Fruit fly (Drosophila melanogaster) whole organism, embryonic: ENCODE data around the gene pygo.

Experiments
- CG11247 ChIP-seq: fragments of 200-800 bp; sonication (Bioruptor generic); IDR thresholded peaks from 2 replicates; pipeline ENCODE4 v1.3.6; 2022; ENCODE audit warnings: missing biosample characterization, missing genetic modification characterization
- CG12299 ChIP-seq: fragments of 200-800 bp; sonication (Bioruptor generic); optimal IDR thresholded peaks from 2 replicates; lab custom pipeline; 2018; ENCODE audit warnings: missing biosample characterization, mild to moderate bottlenecking, missing genetic modification characterization
- CG13775 ChIP-seq: fragments of 200-800 bp; sonication (Bioruptor generic); optimal IDR thresholded peaks from 3 replicates; lab custom pipeline; 2017; ENCODE audit warnings: missing biosample characterization, mild to moderate bottlenecking, missing genetic modification characterization
- CG13894 ChIP-seq: fragments of 200-800 bp; sonication (Bioruptor generic); optimal IDR thresholded peaks from 3 replicates; lab custom pipeline; 2018; ENCODE audit warnings: missing biosample characterization, mild to moderate bottlenecking, missing genetic modification characterization, moderate library complexity
- CG15269 ChIP-seq: fragments of 200-800 bp; sonication (Bioruptor generic); optimal IDR thresholded peaks from 2 replicates; lab custom pipeline; 2018; ENCODE audit warnings: missing biosample characterization, mild to moderate bottlenecking, missing genetic modification characterization, moderate library complexity
- CG1602 ChIP-seq: fragments of 200-800 bp; sonication (Bioruptor generic); optimal IDR thresholded peaks from 3 replicates; lab custom pipeline; 2016; ENCODE audit warnings: missing biosample characterization, missing genetic modification characterization
- CG1603 ChIP-seq: fragments of 200-800 bp; sonication (Bioruptor generic); optimal IDR thresholded peaks from 2 replicates; lab custom pipeline; 2019; ENCODE audit warnings: missing biosample characterization, mild to moderate bottlenecking, missing genetic modification characterization, moderate library complexity
- CG17829 ChIP-seq: fragments of 200-800 bp; optimal IDR thresholded peaks from 2 replicates; lab custom pipeline; 2019; ENCODE audit warnings: missing biosample characterization, mild to moderate bottlenecking, missing genetic modification characterization, moderate library complexity
- CG30403 ChIP-seq: fragments of 200-800 bp; sonication (Bioruptor generic); optimal IDR thresholded peaks from 3 replicates; lab custom pipeline; 2016; ENCODE audit warnings: missing biosample characterization, missing genetic modification characterization
- CG31365 ChIP-seq: fragments of 200-800 bp; sonication (Bioruptor generic); optimal IDR thresholded peaks from 2 replicates; lab custom pipeline; 2018; ENCODE audit warnings: missing biosample characterization, mild to moderate bottlenecking, missing genetic modification characterization
- CG31388 ChIP-seq: fragments of 200-800 bp; sonication (Bioruptor generic); optimal IDR thresholded peaks from 2 replicates; lab custom pipeline; 2016; ENCODE audit warnings: missing biosample characterization, missing genetic modification characterization
- CG32532 ChIP-seq: fragments of 200-800 bp; sonication (Bioruptor generic); IDR thresholded peaks from 2 replicates; pipeline ENCODE4 v1.3.6; 2022; ENCODE audit warnings: missing biosample characterization, missing genetic modification characterization
- CG33213 ChIP-seq: fragments of 200-800 bp; sonication (Bioruptor generic); optimal IDR thresholded peaks from 3 replicates; lab custom pipeline; 2016; ENCODE audit warnings: missing biosample characterization, missing genetic modification characterization
- CG34422 ChIP-seq: fragments of 200-800 bp; sonication (Bioruptor generic); IDR thresholded peaks from 3 replicates; pipeline ENCODE4 v1.3.6; 2022; ENCODE audit warnings: missing biosample characterization, missing genetic modification characterization
- CG4820 ChIP-seq: fragments of 200-800 bp; sonication (Bioruptor generic); optimal IDR thresholded peaks from 3 replicates; lab custom pipeline; 2016; ENCODE audit warnings: missing biosample characterization, missing genetic modification characterization
- CG6272 ChIP-seq: fragments of 200-800 bp; sonication (Bioruptor generic); IDR thresholded peaks from 2 replicates; pipeline ENCODE4 v1.3.6; 2022; ENCODE audit warnings: missing biosample characterization, missing genetic modification characterization
- CG7987 ChIP-seq: fragments of 200-800 bp; sonication (Bioruptor generic); optimal IDR thresholded peaks from 2 replicates; lab custom pipeline; 2018; ENCODE audit warnings: missing biosample characterization, mild to moderate bottlenecking, missing genetic modification characterization, moderate library complexity
- CG8281 ChIP-seq: fragments of 200-800 bp; sonication (Bioruptor generic); optimal IDR thresholded peaks from 2 replicates; lab custom pipeline; 2018; ENCODE audit warnings: missing biosample characterization, mild to moderate bottlenecking, missing genetic modification characterization, moderate library complexity
- CrebB ChIP-seq: fragments of 200-800 bp; sonication (Bioruptor generic); optimal IDR thresholded peaks from 3 replicates; lab custom pipeline; 2018; ENCODE audit warnings: missing biosample characterization, mild to moderate bottlenecking, missing genetic modification characterization
- Dp ChIP-seq: fragments of 200-800 bp; sonication (Bioruptor generic); optimal IDR thresholded peaks from 2 replicates; lab custom pipeline; 2018; ENCODE audit warnings: missing biosample characterization, mild to moderate bottlenecking, missing genetic modification characterization, moderate library complexity
- Dref ChIP-seq: fragments of 200-800 bp; sonication (Bioruptor generic); IDR thresholded peaks from 2 replicates; pipeline ENCODE4 v1.3.6; 2022; ENCODE audit warnings: missing biosample characterization, missing genetic modification characterization
- Ets65A ChIP-seq: fragments of 200-800 bp; sonication (Bioruptor generic); peaks from one replicate; lab custom pipeline; 2016; ENCODE audit warnings: missing biosample characterization, missing genetic modification characterization
- HmgZ ChIP-seq: fragments of 200-800 bp; sonication (Bioruptor generic); optimal IDR thresholded peaks from 2 replicates; lab custom pipeline; 2018; ENCODE audit warnings: missing biosample characterization, mild to moderate bottlenecking, missing genetic modification characterization
- MBD-R2 ChIP-seq: fragments of 200-800 bp; sonication (Bioruptor generic); IDR thresholded peaks from 2 replicates; pipeline ENCODE4 v1.3.6; 2022; ENCODE audit warnings: missing biosample characterization, missing genetic modification characterization
- Mrtf ChIP-seq: fragments of 200-800 bp; sonication (Bioruptor generic); IDR thresholded peaks from 3 replicates; pipeline ENCODE4 v1.3.6; 2022; ENCODE audit warnings: missing biosample characterization, missing genetic modification characterization
- Myb ChIP-seq: fragments of 200-800 bp; sonication (Bioruptor generic); optimal IDR thresholded peaks from 2 replicates; lab custom pipeline; 2016; ENCODE audit warnings: missing biosample characterization, missing genetic modification characterization
- Pdp1 ChIP-seq, 2 experiments: fragments of 200-800 bp; sonication (Bioruptor generic); optimal IDR thresholded peaks; 3 replicates each; lab custom pipeline; 2016; ENCODE audit warnings: missing biosample characterization in 2 of 2, missing genetic modification characterization in 2 of 2, mild to moderate bottlenecking in 1 of 2, moderate library complexity in 1 of 2
- Rfx ChIP-seq: fragments of 200-800 bp; sonication (Bioruptor generic); IDR thresholded peaks from 2 replicates; pipeline ENCODE4 v1.3.6; 2022; ENCODE audit warnings: missing biosample characterization, missing genetic modification characterization
- Side ChIP-seq: fragments of 200-800 bp; sonication (Bioruptor generic); optimal IDR thresholded peaks from 2 replicates; lab custom pipeline; 2016; ENCODE audit warnings: missing biosample characterization, missing genetic modification characterization
- YL-1 ChIP-seq: fragments of 200-800 bp; sonication (Bioruptor generic); optimal IDR thresholded peaks from 3 replicates; lab custom pipeline; 2017; ENCODE audit warnings: missing biosample characterization, mild to moderate bottlenecking, missing genetic modification characterization
- da ChIP-seq: fragments of 200-800 bp; sonication (Bioruptor generic); optimal IDR thresholded peaks from 2 replicates; lab custom pipeline; 2016; ENCODE audit warnings: missing biosample characterization, missing genetic modification characterization
- danr ChIP-seq: fragments of 200-800 bp; sonication (Bioruptor generic); IDR thresholded peaks from 2 replicates; pipeline ENCODE4 v1.3.6; 2022; ENCODE audit warnings: missing biosample characterization, missing genetic modification characterization
- dmrt11E ChIP-seq: fragments of 200-800 bp; sonication (Bioruptor generic); optimal IDR thresholded peaks from 3 replicates; lab custom pipeline; 2018; ENCODE audit warnings: missing biosample characterization, mild to moderate bottlenecking, missing genetic modification characterization, moderate library complexity
- fru ChIP-seq: fragments of >200 bp; optimal IDR thresholded peaks from 2 replicates; lab custom pipeline; 2017
- ftz-f1 ChIP-seq: fragments of 200-800 bp; sonication (Bioruptor generic); optimal IDR thresholded peaks from 2 replicates; lab custom pipeline; 2016; ENCODE audit warnings: missing biosample characterization, missing genetic modification characterization
- gsb ChIP-seq: fragments of 200-800 bp; sonication (Bioruptor generic); IDR thresholded peaks from 2 replicates; pipeline ENCODE4 v1.3.6; 2022; ENCODE audit warnings: missing biosample characterization, missing genetic modification characterization
- h ChIP-seq: fragments of >200 bp; optimal IDR thresholded peaks from 2 replicates; lab custom pipeline; 2017
- hb ChIP-seq: fragments of 200-800 bp; sonication (Bioruptor generic); IDR thresholded peaks from 3 replicates; pipeline ENCODE4 v1.3.6; 2022; ENCODE audit warnings: missing biosample characterization, missing genetic modification characterization; ENCODE audit not compliant: partially characterized antibody
- hbn ChIP-seq: fragments of 200-800 bp; sonication (Bioruptor generic); IDR thresholded peaks from 2 replicates; pipeline ENCODE4 v1.3.6; 2022; ENCODE audit warnings: missing biosample characterization, missing genetic modification characterization; ENCODE audit not compliant: partially characterized antibody
- inv ChIP-seq: fragments of 200-800 bp; sonication (Bioruptor generic); IDR thresholded peaks from 2 replicates; pipeline ENCODE4 v1.3.6; 2022; ENCODE audit warnings: missing biosample characterization, missing genetic modification characterization; ENCODE audit not compliant: partially characterized antibody
- ken ChIP-seq: fragments of 200-800 bp; sonication (Bioruptor generic); IDR thresholded peaks from 3 replicates; pipeline ENCODE4 v1.3.6; 2022; ENCODE audit warnings: missing biosample characterization, missing genetic modification characterization
- pzg ChIP-seq: fragments of 200-800 bp; sonication (Bioruptor generic); optimal IDR thresholded peaks from 3 replicates; lab custom pipeline; 2018; ENCODE audit warnings: missing biosample characterization, mild to moderate bottlenecking, missing genetic modification characterization, moderate library complexity
- sd ChIP-seq: fragments of 200-800 bp; sonication (Bioruptor generic); optimal IDR thresholded peaks from 3 replicates; lab custom pipeline; 2018; ENCODE audit warnings: missing biosample characterization, mild to moderate bottlenecking, missing genetic modification characterization, moderate library complexity
- slp2 ChIP-seq: fragments of 200-800 bp; sonication (Bioruptor generic); optimal IDR thresholded peaks from 2 replicates; lab custom pipeline; 2016; ENCODE audit warnings: missing biosample characterization, missing genetic modification characterization
- sob ChIP-seq: fragments of 200-800 bp; sonication (Bioruptor generic); IDR thresholded peaks from 2 replicates; pipeline ENCODE4 v1.3.6; 2022; ENCODE audit warnings: missing biosample characterization, missing genetic modification characterization
- trem ChIP-seq: fragments of 200-800 bp; optimal IDR thresholded peaks from 3 replicates; lab custom pipeline; 2019; ENCODE audit warnings: missing biosample characterization, mild to moderate bottlenecking, missing genetic modification characterization, moderate library complexity
- unc-4 ChIP-seq: fragments of 200-800 bp; sonication (Bioruptor generic); IDR thresholded peaks from 2 replicates; pipeline ENCODE4 v1.3.6; 2022; ENCODE audit warnings: missing biosample characterization, missing genetic modification characterization; ENCODE audit not compliant: partially characterized antibody
- vvl ChIP-seq: fragments of 200-800 bp; sonication (Bioruptor generic); IDR thresholded peaks from 2 replicates; pipeline ENCODE4 v1.3.6; 2022; ENCODE audit warnings: missing biosample characterization, missing genetic modification characterization
- zen2 ChIP-seq: fragments of 200-800 bp; sonication (Bioruptor generic); IDR thresholded peaks from 3 replicates; pipeline ENCODE4 v1.3.6; 2022; ENCODE audit warnings: missing biosample characterization, missing genetic modification characterization; ENCODE audit not compliant: partially characterized antibody

Gene pygo

DNA sequence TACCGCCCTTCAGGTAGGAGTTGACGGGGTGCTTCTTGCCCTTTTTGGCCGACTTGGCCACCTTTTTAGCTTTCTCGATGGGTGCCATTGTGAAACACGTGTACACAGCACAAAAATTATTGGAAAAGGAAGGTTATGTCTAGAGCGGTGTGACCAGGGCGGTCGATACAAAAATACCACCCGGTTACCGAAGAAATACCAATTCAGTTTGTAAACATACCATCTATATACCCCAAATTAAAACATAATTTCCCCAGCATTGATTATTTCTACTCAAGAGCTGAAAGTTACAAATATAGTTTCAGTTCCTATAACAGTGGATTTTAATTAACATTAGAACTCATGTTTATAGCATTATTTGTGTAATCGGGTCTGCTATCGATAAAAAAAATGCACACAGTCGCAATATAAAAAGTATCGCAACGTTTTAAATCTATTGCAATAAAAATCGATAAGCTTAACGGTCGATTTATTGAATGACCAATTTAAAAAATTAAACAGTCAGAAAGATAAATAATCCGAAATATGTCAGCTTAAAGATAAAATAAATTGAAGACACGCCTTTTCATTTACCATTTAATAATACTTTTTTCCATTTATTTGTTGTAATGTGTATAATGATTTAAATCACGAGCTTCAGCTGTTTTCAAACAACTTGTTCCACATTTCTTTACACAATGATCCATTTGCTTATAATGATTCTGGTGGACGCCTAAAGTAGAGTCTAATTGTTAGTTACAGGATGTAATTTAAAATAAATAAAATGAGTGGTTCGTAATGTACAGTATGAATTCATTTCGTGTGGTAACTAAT lies 15.8 kb upstream of the pygo start, which contains the start of gene RpL6 (continued):
- TF ChIP-seq Myb (peak; percentile 98), h (lab: Kevin White, UChicago) (no peak), CG32532 (peak; percentile 43), inv (GFP tag; lab: Robert Waterston, UW) (peak; percentile 57), CG6272 (GFP tag; lab: Robert Waterston, UW) (no peak), gsb (GFP tag; lab: Robert Waterston, UW) (no peak), CG4820 (GFP tag; lab: Kevin White, UChicago) (no peak), trem (tag; lab: Kevin White, UChicago) (peak; percentile 87), ken (GFP tag; lab: Robert Waterston, UW) (0 out of 3 replicates have a peak, but pooled peaks have one; percentile 37), sd (tag; lab: Kevin White, UChicago) (peak; percentile 57), CrebB (peak; percentile 36), HmgZ (peak; percentile 63), CG7987 (GFP tag; lab: Kevin White, UChicago) (peak; percentile 57), Dp (GFP tag; lab: Kevin White, UChicago) (peak; percentile 62), CG31365 (tag; lab: Kevin White, UChicago) (peak; percentile 6), CG13775 (GFP tag; lab: Kevin White, UChicago) (peak; percentile 31), unc-4 (GFP tag; lab: Robert Waterston, UW) (peak; percentile 86), zen2 (GFP tag; lab: Robert Waterston, UW) (peak; percentile 37; the same call in 1 of the 3 replicates), slp2 (GFP tag; lab: Kevin White, UChicago) (no peak), Rfx (0 out of 2 replicates have a peak, but pooled peaks have one; percentile 34), Ets65A (GFP tag; lab: Kevin White, UChicago) (peak; percentile 64), dmrt11E (tag; lab: Kevin White, UChicago) (no peak), CG34422 (GFP tag; lab: Robert Waterston, UW) (peak; percentile 76; the same call in 1 of the 3 replicates), ftz-f1 (peak; percentile 66), CG1602 (GFP tag; lab: Kevin White, UChicago) (no peak), Mrtf (GFP tag; lab: Robert Waterston, UW) (no peak), CG12299 (tag; lab: Kevin White, UChicago) (peak; percentile 28), CG33213 (GFP tag; lab: Kevin White, UChicago) (peak; percentile 34), vvl (0 out of 2 replicates have a peak, but pooled peaks have one; percentile 7), CG11247 (GFP tag; lab: Robert Waterston, UW) (0 out of 2 replicates have a peak, but pooled peaks have one; percentile 36), CG31388 (GFP tag; lab: Kevin White, UChicago) (no peak), hb (GFP tag; lab: Robert Waterston, UW) (peak; percentile 83), CG17829 (peak; percentile 60), sob (GFP tag; lab: Robert Waterston, UW) (0 out of 2 replicates have a peak, but pooled peaks have one; percentile 7), Side (GFP tag; lab: Kevin White, UChicago) (peak; percentile 20), pzg (peak; percentile 92), CG13894 (tag; lab: Kevin White, UChicago) (peak; percentile 30), CG8281 (tag; lab: Kevin White, UChicago) (no peak), fru (lab: Kevin White, UChicago) (no peak), Dref (GFP tag; lab: Robert Waterston, UW) (peak; percentile 83), danr (GFP tag; lab: Robert Waterston, UW) (no peak), MBD-R2 (GFP tag; lab: Robert Waterston, UW) (peak; percentile 59), da (GFP tag; lab: Kevin White, UChicago) (no peak), CG1603 (tag; lab: Kevin White, UChicago) (peak; percentile 60), CG15269 (tag; lab: Kevin White, UChicago) (peak; percentile 13), YL-1 (GFP tag; lab: Kevin White, UChicago) (peak; percentile 98), CG30403 (GFP tag; lab: Kevin White, UChicago) (peak; percentile 21), Pdp1 (GFP tag; optimal IDR thresholded peaks at IDR 0.05; lab: Kevin White, UChicago) (peak in 1 of 2 experiments; percentile 67), hbn (peak; percentile 75)
